Worm (Caenorhabditis elegans): Measurements from ENCODE around the gene Y14H12B.1.

ce11 chrII:3952967-3953366, 18.7 kb downstream of the Y14H12B.1 start:
- TF ChIP-seq him-1 (tag; optimal IDR thresholded peaks at IDR 0.05) (no peak), W03F9.2 (tag; optimal IDR thresholded peaks at IDR 0.05) (no peak)

Measured in whole organism, L4/young adult.